Fruit fly (Drosophila melanogaster): ENCODE data around the gene CG2991.

The CG2991 gene

dm6 chr2L:2874542-2875194 lies 17.7 kb downstream of the CG2991 start, which contains the start of gene CG8814 (continued):
- TF ChIP-seq repo (GFP tag; optimal IDR thresholded peaks at IDR 0.05) (no peak), Dad (GFP tag; optimal IDR thresholded peaks at IDR 0.05) (no peak), E2f1 (GFP tag; IDR thresholded peaks at IDR 0.05) (peak; percentile 47; the same call in 1 of the 2 replicates), inv (GFP tag; IDR thresholded peaks at IDR 0.05; ENCODE audit: partially characterized antibody) (peak; percentile 82), CG8290 (GFP tag; optimal IDR thresholded peaks at IDR 0.05) (peak; percentile 77), CG8290 (tag; optimal IDR thresholded peaks at IDR 0.05) (peak in 1 of 2 experiments; percentile 71), Tbp (GFP tag; optimal IDR thresholded peaks at IDR 0.05) (no peak), fd102C (GFP tag; optimal IDR thresholded peaks at IDR 0.05) (no peak), tna (GFP tag; IDR thresholded peaks at IDR 0.05; ENCODE audit: partially characterized antibody) (peak; percentile 42), CG7839 (tag; optimal IDR thresholded peaks at IDR 0.05) (peak; percentile 68), CG11093 (GFP tag; IDR thresholded peaks at IDR 0.05) (peak; percentile 57; the same call in 1 of the 3 replicates), D19A (tag; optimal IDR thresholded peaks at IDR 0.05) (peak; percentile 75), HLH4C (GFP tag; IDR thresholded peaks at IDR 0.05; ENCODE audit: partially characterized antibody) (peak; percentile 66; the same call in 2 of the 3 replicates), Dek (tag; optimal IDR thresholded peaks at IDR 0.05) (peak; percentile 75), CkIIα-i1 (GFP tag; IDR thresholded peaks at IDR 0.05) (no peak), Pdp1 (GFP tag; optimal IDR thresholded peaks at IDR 0.05) (peak in 1 of 2 experiments; percentile 44), CHES-1-like (GFP tag; optimal IDR thresholded peaks at IDR 0.05) (no peak), luna (GFP tag; optimal IDR thresholded peaks at IDR 0.05) (peak; percentile 8), CG6813 (GFP tag; optimal IDR thresholded peaks at IDR 0.05) (no peak), h (optimal IDR thresholded peaks at IDR 0.05) (no peak), NC2α (GFP tag; optimal IDR thresholded peaks at IDR 0.05) (no peak), C15 (GFP tag; IDR thresholded peaks at IDR 0.05) (0 out of 3 replicates have a peak, but pooled peaks have one; percentile 29), fd96Cb (tag; optimal IDR thresholded peaks at IDR 0.05) (peak; percentile 25), Bgb (GFP tag; IDR thresholded peaks at IDR 0.05; ENCODE audit: partially characterized antibody) (peak; percentile 77), CG15514 (GFP tag; optimal IDR thresholded peaks at IDR 0.05) (peak; percentile 68), CG34422 (GFP tag; IDR thresholded peaks at IDR 0.05) (peak; percentile 10), Bdp1 (GFP tag; optimal IDR thresholded peaks at IDR 0.05) (no peak), CG12942 (GFP tag; optimal IDR thresholded peaks at IDR 0.05) (peak; percentile 65), CG6683 (GFP tag; optimal IDR thresholded peaks at IDR 0.05) (no peak), fru (optimal IDR thresholded peaks at IDR 0.05) (no peak), toy (GFP tag; IDR thresholded peaks at IDR 0.05) (no peak), Ravus (GFP tag; IDR thresholded peaks at IDR 0.05) (no peak), CG3065 (GFP tag; optimal IDR thresholded peaks at IDR 0.05) (no peak), CG9932 (GFP tag; IDR thresholded peaks at IDR 0.05) (peak; percentile 90), amos (GFP tag; IDR thresholded peaks at IDR 0.05; ENCODE audit: partially characterized antibody) (peak; percentile 79), CG10209 (GFP tag; optimal IDR thresholded peaks at IDR 0.05) (peak; percentile 58), cas (GFP tag; IDR thresholded peaks at IDR 0.05) (peak; percentile 49; the same call in 1 of the 2 replicates), CG6791 (GFP tag; IDR thresholded peaks at IDR 0.05; ENCODE audit: partially characterized antibody) (peak; percentile 75; the same call in 2 of the 3 replicates), Ssrp (tag; optimal IDR thresholded peaks at IDR 0.05) (peak; percentile 55), pnt (GFP tag; optimal IDR thresholded peaks at IDR 0.05) (no peak), H2.0 (GFP tag; IDR thresholded peaks at IDR 0.05) (peak; percentile 35; the same call in 1 of the 2 replicates), ftz-f1 (GFP tag; optimal IDR thresholded peaks at IDR 0.05) (no peak), klu (GFP tag; IDR thresholded peaks at IDR 0.05) (peak; percentile 89), CG3847 (GFP tag; IDR thresholded peaks at IDR 0.05) (peak; percentile 73), mam (GFP tag; optimal IDR thresholded peaks at IDR 0.05) (peak; percentile 63), CG4730 (GFP tag; IDR thresholded peaks at IDR 0.05) (peak; percentile 50), CG4854 (GFP tag; optimal IDR thresholded peaks at IDR 0.05) (no peak), CG10979 (tag; optimal IDR thresholded peaks at IDR 0.05) (peak; percentile 46), CG4282 (GFP tag; optimal IDR thresholded peaks at IDR 0.05) (no peak), CG10543 (GFP tag; optimal IDR thresholded peaks at IDR 0.05) (peak; percentile 86)

Data from whole organism, embryonic.